Fruit fly (Drosophila melanogaster): ENCODE data around the gene CG32262.

CG32262 gene

DNA sequence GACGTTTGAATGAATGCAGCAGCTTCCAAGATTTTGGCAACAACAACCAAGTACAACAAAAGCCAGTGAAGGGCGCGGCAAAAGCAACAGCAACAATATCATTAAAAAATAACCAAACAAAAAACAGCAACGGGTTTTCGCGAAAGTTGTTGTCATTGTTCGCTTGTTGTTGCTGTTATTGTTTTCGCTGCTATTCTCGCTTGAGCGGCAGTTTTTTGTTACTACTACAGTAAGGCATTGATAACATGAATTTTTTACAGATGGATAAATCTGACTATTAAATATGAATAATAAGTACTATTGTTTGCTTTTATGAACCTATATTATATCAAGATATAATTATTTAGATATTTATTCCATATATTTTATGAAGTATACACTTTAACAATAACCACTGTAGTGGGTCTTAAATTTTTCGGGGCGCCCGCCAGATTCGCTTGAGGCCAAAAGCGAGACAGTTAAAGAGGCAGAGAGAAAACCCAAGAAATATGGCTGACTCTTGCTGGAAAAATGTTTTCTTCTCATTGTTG, 38.5 kb downstream of the CG32262 start (continued):
- peak; percentile 52 for TF ChIP-seq CG18262 (tag; optimal IDR thresholded peaks at IDR 0.05)
- no peak for TF ChIP-seq kni (GFP tag; optimal IDR thresholded peaks at IDR 0.05)
- TF ChIP-seq CG6813 (GFP tag; optimal IDR thresholded peaks at IDR 0.05) = peak; percentile 68
- no peak for TF ChIP-seq pfk (GFP tag; optimal IDR thresholded peaks at IDR 0.05)
- no peak for TF ChIP-seq p53 (GFP tag; optimal IDR thresholded peaks at IDR 0.05)
- peak; percentile 93 for TF ChIP-seq nom (GFP tag; optimal IDR thresholded peaks at IDR 0.05)
- TF ChIP-seq pb (GFP tag; optimal IDR thresholded peaks at IDR 0.05) = no peak
- peak; percentile 30; the same call in 1 of the 2 replicates for TF ChIP-seq danr (GFP tag; IDR thresholded peaks at IDR 0.05)
- peak; percentile 64; the same call in 1 of the 3 replicates for TF ChIP-seq CG7357 (GFP tag; IDR thresholded peaks at IDR 0.05)
- no peak for TF ChIP-seq psq (GFP tag; optimal IDR thresholded peaks at IDR 0.05)
- peak; percentile 59 for TF ChIP-seq Abd-B (GFP tag; optimal IDR thresholded peaks at IDR 0.05)
- no peak for TF ChIP-seq TFAM (GFP tag; optimal IDR thresholded peaks at IDR 0.05)
- TF ChIP-seq mirr (GFP tag; optimal IDR thresholded peaks at IDR 0.05) = peak; percentile 11
- peak; percentile 75 for TF ChIP-seq seq (GFP tag; IDR thresholded peaks at IDR 0.05)
- TF ChIP-seq Mrtf (GFP tag; IDR thresholded peaks at IDR 0.05) = peak; percentile 74; the same call in 1 of the 3 replicates
- peak; percentile 48 for TF ChIP-seq sens (GFP tag)
- peak; percentile 49 for TF ChIP-seq tio (GFP tag; optimal IDR thresholded peaks at IDR 0.05)
- no peak for TF ChIP-seq Dp (GFP tag; optimal IDR thresholded peaks at IDR 0.05)
- TF ChIP-seq slou (GFP tag; optimal IDR thresholded peaks at IDR 0.05) = peak; percentile 6
- peak in 1 of 2 experiments; percentile 38 for TF ChIP-seq Eip74EF (GFP tag; optimal IDR thresholded peaks at IDR 0.05)
- no peak for TF ChIP-seq CG33557 (GFP tag; optimal IDR thresholded peaks at IDR 0.05)
- peak; percentile 90 for TF ChIP-seq Aef1 (GFP tag; IDR thresholded peaks at IDR 0.05)
- peak; percentile 66 for TF ChIP-seq HmgZ (tag; optimal IDR thresholded peaks at IDR 0.05)
- TF ChIP-seq Neu2 (GFP tag; optimal IDR thresholded peaks at IDR 0.05; ENCODE audit: borderline replicate concordance) = no peak
- TF ChIP-seq CG31365 (tag; optimal IDR thresholded peaks at IDR 0.05) = no peak
- peak; percentile 72; the same call in 2 of the 3 replicates for TF ChIP-seq zfh1 (GFP tag; IDR thresholded peaks at IDR 0.05)
- TF ChIP-seq so (GFP tag; IDR thresholded peaks at IDR 0.05) = peak; percentile 81; the same call in 2 of the 3 replicates
- TF ChIP-seq CG8089 (GFP tag; optimal IDR thresholded peaks at IDR 0.05) = no peak
- TF ChIP-seq CG10366 (GFP tag; IDR thresholded peaks at IDR 0.05) = peak; percentile 64
- no peak for TF ChIP-seq pros (GFP tag; optimal IDR thresholded peaks at IDR 0.05)
- 0 out of 2 replicates have a peak, but pooled peaks have one; percentile 25 for TF ChIP-seq Rx (GFP tag; IDR thresholded peaks at IDR 0.05)
- TF ChIP-seq CG30431 (GFP tag; optimal IDR thresholded peaks at IDR 0.05) = no peak
- peak; percentile 45 for TF ChIP-seq CG1233 (GFP tag; optimal IDR thresholded peaks at IDR 0.05)
- no peak for TF ChIP-seq cwo (GFP tag; optimal IDR thresholded peaks at IDR 0.05)
- TF ChIP-seq CG33213 (GFP tag; optimal IDR thresholded peaks at IDR 0.05) = no peak
- no peak for TF ChIP-seq crc (GFP tag; optimal IDR thresholded peaks at IDR 0.05)
- TF ChIP-seq CG8765 (GFP tag; IDR thresholded peaks at IDR 0.05) = no peak; the same call in 1 of the 2 replicates
- peak; percentile 54 for TF ChIP-seq CG15514 (GFP tag; optimal IDR thresholded peaks at IDR 0.05)
- TF ChIP-seq vfl (GFP tag; optimal IDR thresholded peaks at IDR 0.05) = no peak
- TF ChIP-seq D (optimal IDR thresholded peaks at IDR 0.05) = no peak
- no peak for TF ChIP-seq D (GFP tag; optimal IDR thresholded peaks at IDR 0.05)
- TF ChIP-seq Ets65A (GFP tag) = no peak
- peak; percentile 76 for TF ChIP-seq sisA (GFP tag; IDR thresholded peaks at IDR 0.05)
- no peak for TF ChIP-seq eyg (GFP tag; optimal IDR thresholded peaks at IDR 0.05)
- TF ChIP-seq Mes4 (GFP tag; optimal IDR thresholded peaks at IDR 0.05) = no peak
- TF ChIP-seq CG17802 (tag; optimal IDR thresholded peaks at IDR 0.05) = no peak
- TF ChIP-seq ATbp (GFP tag; optimal IDR thresholded peaks at IDR 0.05) = peak; percentile 47
- peak; percentile 82 for TF ChIP-seq ttk (GFP tag; IDR thresholded peaks at IDR 0.05)
- no peak for TF ChIP-seq CG9797 (GFP tag; optimal IDR thresholded peaks at IDR 0.05)
- TF ChIP-seq CG9215 (GFP tag; IDR thresholded peaks at IDR 0.05) = no peak; the same call in 1 of the 2 replicates
- TF ChIP-seq zen (tag; optimal IDR thresholded peaks at IDR 0.05) = no peak
